Worm (Caenorhabditis elegans) whole organism, L1 larva: ENCODE data around the gene Y73B6BL.47.

ENCODE experiments used
- ceh-8 ChIP-seq: fragments of 200-800 bp; sonication (Bioruptor generic); optimal IDR thresholded peaks from 2 replicates; lab custom pipeline; 2018; ENCODE audit warnings: mild to moderate bottlenecking, missing genetic modification characterization, moderate library complexity, missing compliant biosample characterization
- egl-13 ChIP-seq: sonication (generic microtip); optimal IDR thresholded peaks from 2 replicates; lab custom pipeline; 2016; ENCODE audit warnings: missing genotype, missing genetic modification reagents, missing genetic modification characterization, missing compliant biosample characterization
- egl-27 ChIP-seq, 2 experiments: fragments of 150-350 bp in 1 of 2; sonication (generic microtip); optimal IDR thresholded peaks; 3 replicates each; lab custom pipeline; 2017 to 2018; ENCODE audit warnings: missing biosample characterization in 2 of 2, missing genetic modification characterization in 2 of 2, missing genetic modification reagents in 2 of 2
- lsy-2 ChIP-seq, 2 experiments: fragments of 150-350 bp; optimal IDR thresholded peaks; 2 replicates each; lab custom pipeline; 2014; ENCODE audit warnings: missing biosample characterization in 2 of 2, missing genetic modification characterization in 2 of 2
- nhr-237 ChIP-seq: fragments of 150-350 bp; optimal IDR thresholded peaks from 2 replicates; lab custom pipeline; 2014; ENCODE audit warnings: missing biosample characterization, missing genetic modification characterization
- nhr-76 ChIP-seq: sonication (generic microtip); optimal IDR thresholded peaks from 2 replicates; lab custom pipeline; 2017; ENCODE audit warnings: missing biosample characterization, missing genetic modification characterization
- pag-3 ChIP-seq: sonication (generic microtip); optimal IDR thresholded peaks from 2 replicates; lab custom pipeline; 2017; ENCODE audit warnings: missing genetic modification characterization, mild to moderate bottlenecking, missing compliant biosample characterization, antibody characterized with exemption, borderline replicate concordance; ENCODE audit not compliant: insufficient read depth
- unc-98 ChIP-seq: fragments of 200-800 bp; sonication (Bioruptor generic); IDR thresholded peaks from 2 replicates; pipeline ENCODE4 v1.3.6; 2022; ENCODE audit warnings: missing genetic modification characterization, missing compliant biosample characterization
- ztf-11 ChIP-seq, 2 experiments: sonication (generic microtip); optimal IDR thresholded peaks; 2 replicates each; lab custom pipeline; 2016 to 2017; ENCODE audit warnings: missing genetic modification characterization in 2 of 2, missing biosample characterization in 1 of 2, missing compliant biosample characterization in 1 of 2

- TF ChIP-seq ztf-11 (tag; optimal IDR thresholded peaks at IDR 0.05; lab: Kevin White, UChicago): no peak
- no peak for TF ChIP-seq nhr-76 (tag; lab: Kevin White, UChicago)
- TF ChIP-seq pag-3 (tag; lab: Kevin White, UChicago): no peak
- TF ChIP-seq nhr-237: no peak
- TF ChIP-seq ceh-8 (GFP tag; lab: Kevin White, UChicago): no peak
- no peak for TF ChIP-seq lsy-2 (tag; optimal IDR thresholded peaks at IDR 0.05; lab: Kevin White, UChicago)
- TF ChIP-seq egl-27 (tag; optimal IDR thresholded peaks at IDR 0.05; lab: Kevin White, UChicago): no peak
- TF ChIP-seq unc-98: no peak
- TF ChIP-seq egl-13: no peak
Measured at ce11 chrIV:6383970-6384369, 22.2 kb downstream of the Y73B6BL.47 start, which contains the start of gene shl-1.
